Worm (Caenorhabditis elegans) whole organism, L2 larva: Measurements from ENCODE around the gene cut-6.

Source experiments
- R02D3.7 ChIP-seq: fragments of 150-350 bp; optimal IDR thresholded peaks from 2 replicates; lab custom pipeline; 2014; ENCODE audit warnings: missing biosample characterization, missing genetic modification characterization
- ZK546.5 ChIP-seq: sonication (generic microtip); optimal IDR thresholded peaks from 2 replicates; lab custom pipeline; 2017; ENCODE audit warnings: missing biosample characterization, missing genetic modification characterization
- alr-1 ChIP-seq: fragments of 150-350 bp; optimal IDR thresholded peaks from 2 replicates; lab custom pipeline; 2014; ENCODE audit warnings: missing biosample characterization, missing genetic modification characterization
- nhr-6 ChIP-seq: fragments of 150-350 bp; optimal IDR thresholded peaks from 2 replicates; lab custom pipeline; 2014; ENCODE audit warnings: missing biosample characterization, missing genetic modification characterization
- ztf-11 ChIP-seq: sonication (generic microtip); optimal IDR thresholded peaks from 2 replicates; lab custom pipeline; 2017; ENCODE audit warnings: missing biosample characterization, missing genetic modification characterization

- TF ChIP-seq ztf-11 (tag; lab: Kevin White, UChicago) (no peak), alr-1 (tag; lab: Kevin White, UChicago) (no peak), ZK546.5 (tag; lab: Kevin White, UChicago) (no peak), nhr-6 (tag; lab: Kevin White, UChicago) (no peak), R02D3.7 (tag; lab: Kevin White, UChicago) (no peak)
These were observed 46.5 kb downstream of the cut-6 start for ce11 chrIII:10957710-10958109.
